Worm (Caenorhabditis elegans) whole organism, young adult: Measurements from ENCODE around the gene sel-1.
A peak's percentile ranks its signal among the peaks of the same experiment; 100 is the strongest.

Source experiments
- F22D6.2 ChIP-seq: sonication (generic microtip); optimal IDR thresholded peaks from 2 replicates; lab custom pipeline; 2016; ENCODE audit warnings: mild to moderate bottlenecking, missing genetic modification characterization, missing compliant biosample characterization
- F57C9.4 ChIP-seq: sonication (generic microtip); optimal IDR thresholded peaks from 2 replicates; lab custom pipeline; 2017; ENCODE audit warnings: mild to moderate bottlenecking, missing genetic modification characterization, missing compliant biosample characterization
- Y53G8AR.9 ChIP-seq: fragments of 200-800 bp; sonication (Bioruptor generic); conservative IDR thresholded peaks from 2 replicates; pipeline ENCODE4 v1.3.6; 2022; ENCODE audit warnings: missing genetic modification reagents, missing genetic modification characterization, missing compliant biosample characterization
- Y56A3A.18 ChIP-seq: fragments of 200-800 bp; sonication (Bioruptor generic); IDR thresholded peaks from 2 replicates; pipeline ENCODE4 v1.3.6; 2022; ENCODE audit warnings: missing genetic modification reagents, missing genetic modification characterization, missing compliant biosample characterization
- Y67H2A.10 ChIP-seq: fragments of 200-800 bp; sonication (Bioruptor generic); conservative IDR thresholded peaks from 2 replicates; pipeline ENCODE4 v1.3.6; 2022; ENCODE audit warnings: missing genetic modification reagents, missing genetic modification characterization, missing compliant biosample characterization
- Y79H2A.3 ChIP-seq: fragments of 200-800 bp; sonication (Bioruptor generic); conservative IDR thresholded peaks from 2 replicates; pipeline ENCODE4 v1.3.6; 2022; ENCODE audit warnings: missing genetic modification reagents, missing genetic modification characterization, missing compliant biosample characterization
- atf-7 ChIP-seq: sonication (generic microtip); optimal IDR thresholded peaks from 2 replicates; lab custom pipeline; 2017; ENCODE audit warnings: mild to moderate bottlenecking, missing genetic modification characterization, missing compliant biosample characterization
- athp-1 ChIP-seq: sonication (generic microtip); optimal IDR thresholded peaks from 2 replicates; lab custom pipeline; 2017; ENCODE audit warnings: mild to moderate bottlenecking, missing genetic modification characterization, missing compliant biosample characterization
- bed-1 ChIP-seq: fragments of 200-800 bp; sonication (Bioruptor generic); IDR thresholded peaks from 2 replicates; pipeline ENCODE4 v1.3.6; 2022; ENCODE audit warnings: missing genetic modification reagents, missing genetic modification characterization, missing compliant biosample characterization
- bed-2 ChIP-seq: fragments of 200-800 bp; sonication (Bioruptor generic); IDR thresholded peaks from 2 replicates; pipeline ENCODE4 v1.3.6; 2022; ENCODE audit warnings: missing genetic modification reagents, missing genetic modification characterization, missing compliant biosample characterization
- ccch-3 ChIP-seq: fragments of 200-800 bp; sonication (Bioruptor generic); optimal IDR thresholded peaks from 2 replicates; lab custom pipeline; 2018; ENCODE audit warnings: mild to moderate bottlenecking, missing genetic modification characterization, missing compliant biosample characterization
- cebp-2 ChIP-seq: fragments of 200-800 bp; sonication (Bioruptor generic); IDR thresholded peaks from 2 replicates; pipeline ENCODE4 v1.3.6; 2022; ENCODE audit warnings: missing genetic modification characterization, missing compliant biosample characterization
- ceh-100 ChIP-seq: fragments of 200-800 bp; sonication (Bioruptor generic); IDR thresholded peaks from 2 replicates; pipeline ENCODE4 v1.3.6; 2022; ENCODE audit warnings: missing genetic modification reagents, missing genetic modification characterization, missing compliant biosample characterization
- ceh-27 ChIP-seq: fragments of 200-800 bp; sonication (Bioruptor generic); optimal IDR thresholded peaks from 2 replicates; lab custom pipeline; 2018; ENCODE audit warnings: mild to moderate bottlenecking, missing genetic modification characterization, moderate library complexity, missing compliant biosample characterization
- die-1 ChIP-seq: sonication (generic microtip); optimal IDR thresholded peaks from 2 replicates; lab custom pipeline; 2016; ENCODE audit warnings: missing genotype, mild to moderate bottlenecking, missing genetic modification characterization, missing compliant biosample characterization
- efl-1 ChIP-seq: fragments of 150-350 bp; optimal IDR thresholded peaks from 2 replicates; lab custom pipeline; 2014; ENCODE audit warnings: missing biosample characterization, missing genetic modification reagents, missing genetic modification characterization
- egrh-3 ChIP-seq: fragments of 200-800 bp; sonication (Bioruptor generic); IDR thresholded peaks from 2 replicates; pipeline ENCODE4 v1.3.6; 2022; ENCODE audit warnings: missing genetic modification reagents, missing genetic modification characterization, missing compliant biosample characterization
- ekl-4 ChIP-seq: fragments of 200-800 bp; sonication (Bioruptor generic); IDR thresholded peaks from 2 replicates; pipeline ENCODE4 v1.3.6; 2022; ENCODE audit warnings: missing genetic modification reagents, missing genetic modification characterization, missing compliant biosample characterization
- gei-17 ChIP-seq: fragments of 200-800 bp; sonication (Bioruptor generic); optimal IDR thresholded peaks from 2 replicates; lab custom pipeline; 2018; ENCODE audit warnings: mild to moderate bottlenecking, missing genetic modification characterization, missing compliant biosample characterization
- him-1 ChIP-seq: sonication (generic microtip); optimal IDR thresholded peaks from 2 replicates; lab custom pipeline; 2016; ENCODE audit warnings: missing genotype, missing genetic modification reagents, missing genetic modification characterization, missing compliant biosample characterization
- hmg-1.2 ChIP-seq: fragments of 200-800 bp; sonication (Bioruptor generic); IDR thresholded peaks from 2 replicates; pipeline ENCODE4 v1.3.6; 2022; ENCODE audit warnings: missing genetic modification reagents, missing genetic modification characterization, missing compliant biosample characterization
- hsf-1 ChIP-seq: fragments of 200-800 bp; sonication (Bioruptor generic); IDR thresholded peaks from 2 replicates; pipeline ENCODE4 v1.3.6; 2022; ENCODE audit warnings: missing genetic modification reagents, missing genetic modification characterization, missing compliant biosample characterization
- lag-1 ChIP-seq: fragments of 200-800 bp; sonication (Bioruptor generic); IDR thresholded peaks from 2 replicates; pipeline ENCODE4 v1.3.6; 2022; ENCODE audit warnings: missing genetic modification reagents, missing genetic modification characterization, missing compliant biosample characterization
- lir-1 ChIP-seq: fragments of 200-800 bp; sonication (Bioruptor generic); conservative IDR thresholded peaks from 2 replicates; pipeline ENCODE4 v1.3.6; 2022; ENCODE audit warnings: missing genetic modification reagents, missing genetic modification characterization, missing compliant biosample characterization
- lsl-1 ChIP-seq: fragments of 200-800 bp; sonication (Bioruptor generic); optimal IDR thresholded peaks from 2 replicates; lab custom pipeline; 2018; ENCODE audit warnings: mild to moderate bottlenecking, missing genetic modification characterization, moderate library complexity, missing compliant biosample characterization
- lsy-27 ChIP-seq: sonication (generic microtip); optimal IDR thresholded peaks from 2 replicates; lab custom pipeline; 2017; ENCODE audit warnings: missing genetic modification characterization, mild to moderate bottlenecking, missing compliant biosample characterization, antibody characterized with exemption, missing genotype, borderline replicate concordance; ENCODE audit not compliant: insufficient read depth
- mxl-1 ChIP-seq: sonication (generic microtip); optimal IDR thresholded peaks from 2 replicates; lab custom pipeline; 2016; ENCODE audit warnings: missing genetic modification characterization, missing compliant biosample characterization
- nhr-120 ChIP-seq: fragments of 200-800 bp; sonication (Bioruptor generic); IDR thresholded peaks from 2 replicates; pipeline ENCODE4 v1.3.6; 2022; ENCODE audit warnings: missing genetic modification characterization, missing compliant biosample characterization
- nhr-80 ChIP-seq: sonication (generic microtip); optimal IDR thresholded peaks from 2 replicates; lab custom pipeline; 2016; ENCODE audit warnings: missing genetic modification characterization, missing compliant biosample characterization
- nhr-90 ChIP-seq: sonication (generic microtip); optimal IDR thresholded peaks from 2 replicates; lab custom pipeline; 2016; ENCODE audit warnings: missing genotype, mild to moderate bottlenecking, missing genetic modification characterization, missing compliant biosample characterization
- sea-2 ChIP-seq: fragments of 200-800 bp; sonication (Bioruptor generic); IDR thresholded peaks from 2 replicates; pipeline ENCODE4 v1.3.6; 2022; ENCODE audit warnings: missing genetic modification characterization, missing compliant biosample characterization
- zim-3 ChIP-seq: sonication (generic microtip); optimal IDR thresholded peaks from 2 replicates; lab custom pipeline; 2017; ENCODE audit warnings: mild to moderate bottlenecking, missing genetic modification characterization, moderate library complexity, missing compliant biosample characterization
- ztf-18 ChIP-seq: sonication (generic microtip); optimal IDR thresholded peaks from 2 replicates; lab custom pipeline; 2016; ENCODE audit warnings: missing genotype, mild to moderate bottlenecking, missing genetic modification characterization, missing compliant biosample characterization
- ztf-26 ChIP-seq: sonication (generic microtip); optimal IDR thresholded peaks from 2 replicates; lab custom pipeline; 2017; ENCODE audit warnings: missing genetic modification characterization, missing compliant biosample characterization
- ztf-28 ChIP-seq: fragments of 200-800 bp; sonication (Bioruptor generic); IDR thresholded peaks from 2 replicates; pipeline ENCODE4 v1.3.6; 2022; ENCODE audit warnings: missing genetic modification reagents, missing genetic modification characterization, missing compliant biosample characterization

sel-1 gene

ce11 chrV:12526758-12527157, 33.8 kb upstream of the sel-1 start, which contains the start of gene F45D3.1:
F45D3.1 (plus strand) TSS chrV:12527058.
- TF ChIP-seq Y56A3A.18 (GFP tag; lab: Robert Waterston, UW) = no peak
- no peak for TF ChIP-seq bed-2 (GFP tag; lab: Robert Waterston, UW)
- TF ChIP-seq ztf-28 = no peak
- TF ChIP-seq Y79H2A.3 (GFP tag; lab: Robert Waterston, UW) = no peak
- TF ChIP-seq ccch-3 = no peak
- no peak for TF ChIP-seq atf-7 (tag; lab: Kevin White, UChicago)
- TF ChIP-seq efl-1 = no peak
- TF ChIP-seq gei-17 = no peak
- no peak for TF ChIP-seq F57C9.4 (tag; lab: Kevin White, UChicago)
- no peak for TF ChIP-seq hmg-1.2
- no peak for TF ChIP-seq bed-1 (GFP tag; lab: Robert Waterston, UW)
- no peak for TF ChIP-seq lsy-27 (tag; lab: Kevin White, UChicago)
- TF ChIP-seq ekl-4 = no peak
- TF ChIP-seq egrh-3 (GFP tag; lab: Robert Waterston, UW) = no peak
- TF ChIP-seq lag-1 = no peak
- no peak for TF ChIP-seq Y53G8AR.9 (GFP tag; lab: Robert Waterston, UW)
- no peak for TF ChIP-seq cebp-2 (GFP tag; lab: Robert Waterston, UW)
- no peak for TF ChIP-seq ztf-26 (tag; lab: Kevin White, UChicago)
- TF ChIP-seq, all 124 proteins: peak for 0

- TF ChIP-seq ceh-27 (GFP tag; lab: Kevin White, UChicago) (peak; percentile 19), hmg-1.2 (peak; percentile 82), ztf-26 (tag; lab: Kevin White, UChicago) (no peak), nhr-80 (tag; lab: Kevin White, UChicago) (peak; percentile 55)
Observed at ce11 chrV:12528919-12529318, 31.6 kb upstream of the sel-1 start.

- TF ChIP-seq sea-2 (GFP tag; lab: Robert Waterston, UW) (no peak), nhr-120 (no peak), mxl-1 (tag; lab: Kevin White, UChicago) (no peak), zim-3 (no peak), atf-7 (tag; lab: Kevin White, UChicago) (no peak), Y67H2A.10 (GFP tag; lab: Robert Waterston, UW) (no peak), nhr-90 (tag; lab: Kevin White, UChicago) (no peak), lir-1 (GFP tag; lab: Robert Waterston, UW) (no peak), him-1 (tag; lab: Kevin White, UChicago) (no peak), die-1 (no peak), lsl-1 (no peak), Y56A3A.18 (GFP tag; lab: Robert Waterston, UW) (no peak), athp-1 (no peak), F22D6.2 (tag; lab: Kevin White, UChicago) (no peak)
Observed at ce11 chrV:12530129-12530528, 30.4 kb upstream of the sel-1 start.

- TF ChIP-seq hsf-1 (GFP tag; lab: Robert Waterston, UW) (no peak), mxl-1 (tag; lab: Kevin White, UChicago) (no peak), lag-1 (no peak), ztf-18 (no peak), cebp-2 (GFP tag; lab: Robert Waterston, UW) (no peak), ceh-100 (GFP tag; lab: Robert Waterston, UW) (no peak)
Observed at ce11 chrV:12531084-12531483, 29.4 kb upstream of the sel-1 start.
